Worm (Caenorhabditis elegans): Measurements from ENCODE around the gene F32D8.14.

Gene F32D8.14

DNA sequence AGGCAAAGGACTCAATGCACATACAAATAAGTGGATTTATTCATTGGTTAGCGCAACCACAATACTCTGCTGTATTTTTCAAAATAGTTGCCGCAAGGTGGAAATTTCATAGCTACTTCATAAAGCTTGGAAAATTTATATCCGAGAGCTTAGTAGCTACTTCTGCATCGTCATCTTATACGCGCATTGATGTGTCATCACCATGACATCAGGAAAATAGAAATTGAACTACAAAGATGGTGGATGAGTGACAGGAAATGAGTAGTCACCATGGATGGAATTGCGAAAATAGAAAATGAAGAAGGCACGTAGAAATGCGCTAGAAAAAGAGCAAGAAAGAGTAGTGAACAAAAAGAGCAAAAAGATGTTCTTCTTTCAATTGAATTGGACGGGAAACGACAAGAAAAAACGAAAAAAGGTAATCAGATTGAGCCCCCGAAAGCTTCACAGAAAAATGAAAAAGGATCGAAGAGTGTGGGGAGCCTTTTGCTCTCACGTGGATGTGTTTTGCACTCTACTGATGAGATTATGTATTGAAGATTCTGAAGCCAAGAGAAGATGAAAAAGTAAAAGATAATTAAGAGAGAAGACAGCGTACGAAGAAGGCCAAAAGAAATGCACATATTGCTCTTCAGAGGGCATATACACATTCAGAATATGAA, 19.5 kb downstream of the F32D8.14 start:
- TF ChIP-seq ceh-2 (tag; optimal IDR thresholded peaks at IDR 0.05): no peak
- TF ChIP-seq unc-42 (tag; optimal IDR thresholded peaks at IDR 0.05): peak; percentile 90
- TF ChIP-seq hlh-6 (tag; optimal IDR thresholded peaks at IDR 0.05): no peak
- no peak for TF ChIP-seq hlh-13 (GFP tag; optimal IDR thresholded peaks at IDR 0.05)
- no peak for TF ChIP-seq sox-4 (tag; optimal IDR thresholded peaks at IDR 0.05)

DNA sequence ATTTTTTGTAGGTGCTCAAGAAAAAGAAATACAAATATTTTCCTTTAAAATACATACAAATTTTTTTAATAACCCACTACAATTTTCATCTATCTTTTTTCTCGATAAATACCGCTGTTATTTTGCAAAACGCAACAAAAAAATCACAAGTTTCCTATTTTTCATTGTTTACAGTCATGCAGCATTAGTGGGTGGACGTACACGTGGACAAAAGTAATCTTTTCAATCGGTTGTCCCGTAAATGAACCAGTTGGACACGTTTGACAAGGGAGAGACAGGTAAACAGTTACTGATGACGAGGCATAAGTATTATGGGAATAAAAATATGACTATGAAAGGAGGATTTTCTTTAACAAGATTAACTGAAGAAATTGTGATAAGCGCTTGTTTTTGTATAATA, 21.4 kb downstream of the F32D8.14 start:
- TF ChIP-seq rnt-1 (tag; optimal IDR thresholded peaks at IDR 0.05) (no peak), zip-5 (tag; optimal IDR thresholded peaks at IDR 0.05) (no peak), gmeb-2 (tag; optimal IDR thresholded peaks at IDR 0.05) (no peak), ceh-2 (tag; optimal IDR thresholded peaks at IDR 0.05) (no peak), T23F11.4 (GFP tag; optimal IDR thresholded peaks at IDR 0.05) (no peak), lin-11 (tag; optimal IDR thresholded peaks at IDR 0.05) (no peak), ahr-1 (tag; optimal IDR thresholded peaks at IDR 0.05) (no peak), ceh-22 (tag; optimal IDR thresholded peaks at IDR 0.05) (no peak), ceh-19 (GFP tag; optimal IDR thresholded peaks at IDR 0.05) (no peak), sdc-2 (tag; optimal IDR thresholded peaks at IDR 0.05) (no peak)

DNA sequence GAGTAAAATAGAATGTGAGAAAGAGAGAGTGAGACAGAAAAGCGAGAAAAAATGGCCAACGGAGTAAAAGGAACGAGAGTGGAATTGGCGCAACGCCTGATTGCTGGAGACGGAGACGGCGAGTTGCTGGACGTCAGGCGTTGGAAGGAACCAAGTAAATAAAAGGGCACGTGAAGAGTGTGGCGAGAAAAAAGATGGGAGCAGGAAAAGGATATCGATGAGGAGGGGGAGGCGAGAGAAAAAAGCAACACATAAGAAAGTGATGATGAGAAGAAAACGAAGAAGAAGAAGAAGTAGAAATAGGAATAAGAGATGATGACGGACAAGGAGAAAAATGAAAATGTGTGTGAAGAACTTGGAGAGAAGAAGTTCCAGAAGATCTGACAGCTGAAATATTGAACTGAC, 23.1 kb downstream of the F32D8.14 start:
- TF ChIP-seq pha-2 (tag; optimal IDR thresholded peaks at IDR 0.05) (no peak), ref-2 (tag; optimal IDR thresholded peaks at IDR 0.05) (no peak), mec-3 (tag; optimal IDR thresholded peaks at IDR 0.05; ENCODE audit: borderline replicate concordance) (no peak), ttx-3 (tag; optimal IDR thresholded peaks at IDR 0.05) (no peak), fkh-10 (GFP tag; optimal IDR thresholded peaks at IDR 0.05) (peak; percentile 17), pha-4 (tag; optimal IDR thresholded peaks at IDR 0.05) (no peak), unc-42 (tag; optimal IDR thresholded peaks at IDR 0.05) (peak; percentile 88), eyg-1 (tag; optimal IDR thresholded peaks at IDR 0.05) (no peak), ceh-18 (tag; optimal IDR thresholded peaks at IDR 0.05) (peak; percentile 81), unc-3 (GFP tag; conservative IDR thresholded peaks at IDR 0.05) (no peak), unc-3 (tag; optimal IDR thresholded peaks at IDR 0.05) (no peak), pag-3 (tag; optimal IDR thresholded peaks at IDR 0.05; ENCODE audit: borderline replicate concordance) (no peak), lim-6 (tag; optimal IDR thresholded peaks at IDR 0.05) (no peak), tbx-2 (tag; optimal IDR thresholded peaks at IDR 0.05) (peak; percentile 20), Y22D7AL.16 (tag; optimal IDR thresholded peaks at IDR 0.05) (no peak), ceh-6 (GFP tag; optimal IDR thresholded peaks at IDR 0.05) (no peak), K09A11.1 (tag; optimal IDR thresholded peaks at IDR 0.05; ENCODE audit: insufficient read depth) (no peak), zip-5 (tag; optimal IDR thresholded peaks at IDR 0.05) (no peak), hlh-8 (tag; optimal IDR thresholded peaks at IDR 0.05) (no peak), ama-1 (optimal IDR thresholded peaks at IDR 0.05) (no peak), dve-1 (tag; optimal IDR thresholded peaks at IDR 0.05) (no peak), nfya-1 (tag; optimal IDR thresholded peaks at IDR 0.05) (peak; percentile 47), ceh-45 (GFP tag; IDR thresholded peaks at IDR 0.05) (no peak), sdc-2 (tag; optimal IDR thresholded peaks at IDR 0.05) (peak; percentile 22), ceh-9 (tag; optimal IDR thresholded peaks at IDR 0.05) (no peak), elt-4 (tag; optimal IDR thresholded peaks at IDR 0.05) (no peak), ceh-14 (tag; optimal IDR thresholded peaks at IDR 0.05) (peak; percentile 35), pros-1 (tag; optimal IDR thresholded peaks at IDR 0.05) (peak; percentile 12), K02D7.2 (tag; optimal IDR thresholded peaks at IDR 0.05) (no peak), fax-1 (tag; optimal IDR thresholded peaks at IDR 0.05) (no peak), pax-1 (tag; optimal IDR thresholded peaks at IDR 0.05) (no peak), hlh-15 (tag; optimal IDR thresholded peaks at IDR 0.05) (no peak), T23F11.4 (GFP tag; optimal IDR thresholded peaks at IDR 0.05) (no peak), hlh-13 (GFP tag; optimal IDR thresholded peaks at IDR 0.05) (no peak), F13H6.1 (tag; optimal IDR thresholded peaks at IDR 0.05) (peak; percentile 3), ceh-31 (tag; optimal IDR thresholded peaks at IDR 0.05) (peak; percentile 58), hlh-30 (tag; optimal IDR thresholded peaks at IDR 0.05; ENCODE audit: insufficient read depth) (peak; percentile 45), sox-2 (GFP tag; IDR thresholded peaks at IDR 0.05) (no peak), C08G9.2 (tag; optimal IDR thresholded peaks at IDR 0.05) (peak; percentile 29)
